Worm (Caenorhabditis elegans) whole organism, L4/young adult: ENCODE results near the gene enri-2.

Experiments
- W03F9.2 ChIP-seq: fragments of 150-350 bp; optimal IDR thresholded peaks from 2 replicates; lab custom pipeline; 2014; ENCODE audit warnings: missing biosample characterization, missing genetic modification characterization
- dao-5 ChIP-seq: sonication (generic microtip); optimal IDR thresholded peaks from 2 replicates; lab custom pipeline; 2016; ENCODE audit warnings: missing genotype, missing genetic modification characterization, moderate library complexity, missing compliant biosample characterization
- him-1 ChIP-seq: sonication (generic microtip); optimal IDR thresholded peaks from 2 replicates; lab custom pipeline; 2016; ENCODE audit warnings: missing genotype, missing genetic modification reagents, missing genetic modification characterization, missing compliant biosample characterization

enri-2 gene

ce11 chrX:14545543-14545942 lies at the start of gene enri-2:
TSS of gene enri-2 (plus strand) at chrX:14545843.
- no peak for TF ChIP-seq dao-5 (tag; lab: Kevin White, UChicago)

- TF ChIP-seq dao-5 (tag; lab: Kevin White, UChicago) (no peak), him-1 (tag; lab: Kevin White, UChicago) (no peak), W03F9.2 (tag; lab: Kevin White, UChicago) (no peak)
Measured at ce11 chrX:14496545-14496944, 49.1 kb upstream of the enri-2 start.

- TF ChIP-seq him-1 (tag; lab: Kevin White, UChicago) (no peak), dao-5 (tag; lab: Kevin White, UChicago) (no peak), W03F9.2 (tag; lab: Kevin White, UChicago) (no peak)
Measured at ce11 chrX:14499830-14500409, 45.7 kb upstream of the enri-2 start.

- no peak for TF ChIP-seq dao-5 (tag; lab: Kevin White, UChicago)
- TF ChIP-seq him-1 (tag; lab: Kevin White, UChicago) = no peak
- no peak for TF ChIP-seq W03F9.2 (tag; lab: Kevin White, UChicago)
Measured at ce11 chrX:14500422-14501058, 45.1 kb upstream of the enri-2 start.

- TF ChIP-seq W03F9.2 (tag; lab: Kevin White, UChicago) (peak; percentile 50), him-1 (tag; lab: Kevin White, UChicago) (no peak)
Measured at ce11 chrX:14502116-14502587, 43.5 kb upstream of the enri-2 start.

- TF ChIP-seq him-1 (tag; lab: Kevin White, UChicago) (no peak), W03F9.2 (tag; lab: Kevin White, UChicago) (no peak), dao-5 (tag; lab: Kevin White, UChicago) (no peak)
Measured at ce11 chrX:14503282-14503681, 42.4 kb upstream of the enri-2 start.

ce11 chrX:14503800-14504550 lies 41.7 kb upstream of the enri-2 start, which contains the start of gene M163.1:
TSS of gene M163.1 (minus strand) at chrX:14503824.
- TF ChIP-seq him-1 (tag; lab: Kevin White, UChicago) = no peak
- no peak for TF ChIP-seq dao-5 (tag; lab: Kevin White, UChicago)
- TF ChIP-seq W03F9.2 (tag; lab: Kevin White, UChicago) = no peak

- TF ChIP-seq W03F9.2 (tag; lab: Kevin White, UChicago) (no peak), dao-5 (tag; lab: Kevin White, UChicago) (no peak), him-1 (tag; lab: Kevin White, UChicago) (no peak)
Measured at ce11 chrX:14504551-14504902, 41.1 kb upstream of the enri-2 start.

- no peak for TF ChIP-seq W03F9.2 (tag; lab: Kevin White, UChicago)
- TF ChIP-seq him-1 (tag; lab: Kevin White, UChicago) = no peak
- no peak for TF ChIP-seq dao-5 (tag; lab: Kevin White, UChicago)
Measured at ce11 chrX:14505578-14506353, 39.9 kb upstream of the enri-2 start.

- no peak for TF ChIP-seq him-1 (tag; lab: Kevin White, UChicago)
- no peak for TF ChIP-seq W03F9.2 (tag; lab: Kevin White, UChicago)
- no peak for TF ChIP-seq dao-5 (tag; lab: Kevin White, UChicago)
Measured at ce11 chrX:14507992-14508391, 37.7 kb upstream of the enri-2 start.

- TF ChIP-seq W03F9.2 (tag; lab: Kevin White, UChicago) (no peak), dao-5 (tag; lab: Kevin White, UChicago) (no peak), him-1 (tag; lab: Kevin White, UChicago) (no peak)
Measured at ce11 chrX:14508823-14509259, 36.8 kb upstream of the enri-2 start.

ce11 chrX:14510358-14510757 lies 35.3 kb upstream of the enri-2 start:
- no peak for TF ChIP-seq W03F9.2 (tag; lab: Kevin White, UChicago)
- no peak for TF ChIP-seq him-1 (tag; lab: Kevin White, UChicago)
- no peak for TF ChIP-seq dao-5 (tag; lab: Kevin White, UChicago)

ce11 chrX:14512817-14513216 lies 32.8 kb upstream of the enri-2 start, which contains the start of gene fbxa-141:
TSS of gene fbxa-141 (minus strand) at chrX:14512917.
- TF ChIP-seq dao-5 (tag; lab: Kevin White, UChicago) (no peak), W03F9.2 (tag; lab: Kevin White, UChicago) (no peak)
